Fruit fly (Drosophila melanogaster) whole organism, pupa: Measurements from ENCODE around the gene HDAC3.

ENCODE experiments used
- CG10348 ChIP-seq: fragments of 200-800 bp; sonication (Bioruptor generic); IDR thresholded peaks from 2 replicates; pipeline ENCODE4 v1.3.6; 2022; ENCODE audit warnings: missing biosample characterization, missing genetic modification characterization
- CG13204 ChIP-seq: fragments of 200-800 bp; sonication (Bioruptor generic); optimal IDR thresholded peaks from 2 replicates; lab custom pipeline; 2018; ENCODE audit warnings: missing biosample characterization, mild to moderate bottlenecking, missing genetic modification characterization, moderate library complexity
- Pif1B ChIP-seq: fragments of 200-800 bp; sonication (Bioruptor generic); optimal IDR thresholded peaks from 3 replicates; lab custom pipeline; 2016; ENCODE audit warnings: missing biosample characterization, missing genetic modification characterization
- gl ChIP-seq: fragments of 200-800 bp; sonication (Bioruptor generic); optimal IDR thresholded peaks from 2 replicates; lab custom pipeline; 2018; ENCODE audit warnings: missing biosample characterization, mild to moderate bottlenecking, missing genetic modification characterization

dm6 chr3R:5458627-5459026 is 15.8 kb downstream of the HDAC3 start:
- TF ChIP-seq CG10348 (no peak), gl (tag; lab: Kevin White, UChicago) (no peak), CG13204 (GFP tag; lab: Kevin White, UChicago) (no peak), Pif1B (no peak)
